Worm (Caenorhabditis elegans): ENCODE results near the gene M88.4.

The M88.4 gene

ce11 chrIII:4508064-4508905, 40.6 kb upstream of the M88.4 start, which contains the start of the genes cct-5 and F25F2.1 (continued):
- no peak for TF ChIP-seq ceh-79 (tag; optimal IDR thresholded peaks at IDR 0.05)
- TF ChIP-seq ztf-26 (tag; optimal IDR thresholded peaks at IDR 0.05) = no peak
- TF ChIP-seq mes-4 (tag; optimal IDR thresholded peaks at IDR 0.05) = no peak
- TF ChIP-seq F10E7.11 (tag; optimal IDR thresholded peaks at IDR 0.05) = no peak
- TF ChIP-seq F57A8.1 (GFP tag; optimal IDR thresholded peaks at IDR 0.05) = no peak
- peak; percentile 96 for TF ChIP-seq dpl-1 (GFP tag; optimal IDR thresholded peaks at IDR 0.05)
- TF ChIP-seq madf-6 (GFP tag; IDR thresholded peaks at IDR 0.05) = peak; percentile 97
- no peak for TF ChIP-seq sea-2 (GFP tag; IDR thresholded peaks at IDR 0.05)
- TF ChIP-seq fkh-3 (tag; optimal IDR thresholded peaks at IDR 0.05) = no peak
- no peak for TF ChIP-seq egl-18 (GFP tag; IDR thresholded peaks at IDR 0.05)
- peak; percentile 80 for TF ChIP-seq rcor-1 (GFP tag; IDR thresholded peaks at IDR 0.05)
- no peak for TF ChIP-seq F39B2.1 (GFP tag; IDR thresholded peaks at IDR 0.05)
- TF ChIP-seq aptf-3 (GFP tag; IDR thresholded peaks at IDR 0.05) = no peak
- no peak for TF ChIP-seq lag-1 (GFP tag; IDR thresholded peaks at IDR 0.05)
- peak; percentile 53 for TF ChIP-seq snpc-1.1 (tag; optimal IDR thresholded peaks at IDR 0.05; ENCODE audit: insufficient read depth)
- TF ChIP-seq Y95B8A.8 (GFP tag; IDR thresholded peaks at IDR 0.05) = 0 out of 2 replicates have a peak, but pooled peaks have one; percentile 62
- TF ChIP-seq bed-1 (GFP tag; IDR thresholded peaks at IDR 0.05) = no peak
- no peak for TF ChIP-seq zim-3 (tag; optimal IDR thresholded peaks at IDR 0.05)
- peak; percentile 72 for TF ChIP-seq F49E8.2 (tag; optimal IDR thresholded peaks at IDR 0.05; ENCODE audit: insufficient read depth)
- TF ChIP-seq B0261.1 (tag; optimal IDR thresholded peaks at IDR 0.05) = no peak
- peak; percentile 96 for TF ChIP-seq ceh-91 (GFP tag; IDR thresholded peaks at IDR 0.05)
- no peak for TF ChIP-seq die-1 (tag; optimal IDR thresholded peaks at IDR 0.05)
- TF ChIP-seq attf-6 (GFP tag; IDR thresholded peaks at IDR 0.05) = 0 out of 2 replicates have a peak, but pooled peaks have one; percentile 45
- no peak for TF ChIP-seq ztf-3 (GFP tag; optimal IDR thresholded peaks at IDR 0.05)
- no peak for TF ChIP-seq ceh-27 (GFP tag; optimal IDR thresholded peaks at IDR 0.05)
- TF ChIP-seq D2030.7 (GFP tag; IDR thresholded peaks at IDR 0.05) = peak; percentile 92
- no peak for TF ChIP-seq T07F8.4 (tag; optimal IDR thresholded peaks at IDR 0.05)
- no peak for TF ChIP-seq nhr-179 (tag; optimal IDR thresholded peaks at IDR 0.05)
- peak; percentile 79 for TF ChIP-seq ztf-18 (tag; optimal IDR thresholded peaks at IDR 0.05)
- no peak for TF ChIP-seq madf-10 (tag; optimal IDR thresholded peaks at IDR 0.05)
- no peak for TF ChIP-seq F52B5.7 (tag; optimal IDR thresholded peaks at IDR 0.05)
- TF ChIP-seq ceh-40 (GFP tag; IDR thresholded peaks at IDR 0.05) = no peak
- peak; percentile 61; the same call in 1 of the 2 replicates for TF ChIP-seq C17E4.6 (GFP tag; IDR thresholded peaks at IDR 0.05)
- no peak for TF ChIP-seq pha-4 (tag; optimal IDR thresholded peaks at IDR 0.05)
- TF ChIP-seq ekl-4 (GFP tag; IDR thresholded peaks at IDR 0.05) = peak; percentile 79
- TF ChIP-seq F33H1.4 (GFP tag; IDR thresholded peaks at IDR 0.05) = peak; percentile 81
- peak; percentile 24 for TF ChIP-seq hrde-1 (tag; optimal IDR thresholded peaks at IDR 0.05; ENCODE audit: borderline replicate concordance)
- TF ChIP-seq lin-54 (GFP tag; optimal IDR thresholded peaks at IDR 0.05) = peak; percentile 95
- TF ChIP-seq rpc-1 (optimal IDR thresholded peaks at IDR 0.05) = no peak
- TF ChIP-seq rpc-1 (tag; optimal IDR thresholded peaks at IDR 0.05) = no peak
- no peak for TF ChIP-seq egl-44 (GFP tag; IDR thresholded peaks at IDR 0.05)
- TF ChIP-seq tbp1 (GFP tag; optimal IDR thresholded peaks at IDR 0.05) = peak; percentile 70
- no peak for TF ChIP-seq K12H6.12 (tag; optimal IDR thresholded peaks at IDR 0.05)
- TF ChIP-seq lin-26 (GFP tag; IDR thresholded peaks at IDR 0.05) = no peak
- TF ChIP-seq madf-3 (GFP tag; IDR thresholded peaks at IDR 0.05) = peak; percentile 82; the same call in 1 of the 2 replicates
- TF ChIP-seq bed-2 (GFP tag; IDR thresholded peaks at IDR 0.05) = no peak
- peak; percentile 84 for TF ChIP-seq F23B12.7 (tag; optimal IDR thresholded peaks at IDR 0.05; ENCODE audit: insufficient read depth)
- TF ChIP-seq Y67H2A.10 (GFP tag; conservative IDR thresholded peaks at IDR 0.05) = peak; percentile 65; the same call in 1 of the 2 replicates

Measured in whole organism, young adult.